Worm (Caenorhabditis elegans) whole organism, L2 larva: ENCODE measurements around the gene Y57A10C.11.

Source experiments
- C34F6.9 ChIP-seq: fragments of 150-350 bp; optimal IDR thresholded peaks from 2 replicates; lab custom pipeline; 2014; ENCODE audit warnings: missing biosample characterization, missing genetic modification characterization
- F13H6.1 ChIP-seq: sonication (generic microtip); optimal IDR thresholded peaks from 2 replicates; lab custom pipeline; 2016; ENCODE audit warnings: missing genetic modification characterization, missing compliant biosample characterization
- ZK546.5 ChIP-seq: sonication (generic microtip); optimal IDR thresholded peaks from 2 replicates; lab custom pipeline; 2017; ENCODE audit warnings: missing biosample characterization, missing genetic modification characterization
- alr-1 ChIP-seq: fragments of 150-350 bp; optimal IDR thresholded peaks from 2 replicates; lab custom pipeline; 2014; ENCODE audit warnings: missing biosample characterization, missing genetic modification characterization
- aly-2 ChIP-seq: fragments of 150-350 bp; optimal IDR thresholded peaks from 2 replicates; lab custom pipeline; 2014; ENCODE audit warnings: missing biosample characterization, missing genetic modification characterization
- ama-1 ChIP-seq: fragments of 150-350 bp; optimal IDR thresholded peaks from 2 replicates; lab custom pipeline; 2018; ENCODE audit warnings: inconsistent platforms
- ceh-16 ChIP-seq: fragments of 150-350 bp; optimal IDR thresholded peaks from 2 replicates; lab custom pipeline; 2014; ENCODE audit warnings: missing biosample characterization, missing genetic modification characterization
- ceh-82 ChIP-seq: fragments of 150-350 bp; optimal IDR thresholded peaks from 2 replicates; lab custom pipeline; 2014; ENCODE audit warnings: missing biosample characterization, missing genetic modification characterization
- crh-2 ChIP-seq: sonication (generic microtip); optimal IDR thresholded peaks from 2 replicates; lab custom pipeline; 2017; ENCODE audit warnings: missing biosample characterization, missing genetic modification characterization
- dmd-4 ChIP-seq: sonication (generic microtip); optimal IDR thresholded peaks from 2 replicates; lab custom pipeline; 2017; ENCODE audit warnings: missing biosample characterization, missing genetic modification characterization
- elt-1 ChIP-seq: fragments of 150-350 bp; optimal IDR thresholded peaks from 2 replicates; lab custom pipeline; 2014; ENCODE audit warnings: missing biosample characterization, missing genetic modification characterization
- fos-1 ChIP-seq: fragments of 150-350 bp; optimal IDR thresholded peaks from 2 replicates; lab custom pipeline; 2014; ENCODE audit warnings: missing biosample characterization, missing genetic modification characterization
- gmeb-1 ChIP-seq: fragments of 150-350 bp; optimal IDR thresholded peaks from 2 replicates; lab custom pipeline; 2014; ENCODE audit warnings: missing biosample characterization, missing genetic modification characterization
- lin-13 ChIP-seq: fragments of 150-350 bp; optimal IDR thresholded peaks from 2 replicates; lab custom pipeline; 2014; ENCODE audit warnings: missing biosample characterization, missing genetic modification reagents, missing genetic modification characterization
- lin-39 ChIP-seq: fragments of 150-350 bp; optimal IDR thresholded peaks from 2 replicates; lab custom pipeline; 2014; ENCODE audit warnings: missing biosample characterization, missing genetic modification reagents, missing genetic modification characterization
- lsy-2 ChIP-seq, 2 experiments: fragments of 150-350 bp in 1 of 2; sonication (generic microtip) in 1 of 2; optimal IDR thresholded peaks; 2 replicates each; lab custom pipeline; 2014 to 2017; ENCODE audit warnings: missing biosample characterization in 2 of 2, missing genetic modification characterization in 2 of 2
- mab-5 ChIP-seq: fragments of 150-350 bp; optimal IDR thresholded peaks from 2 replicates; lab custom pipeline; 2014; ENCODE audit warnings: missing biosample characterization, missing genetic modification characterization
- mbf-1 ChIP-seq: sonication (generic microtip); optimal IDR thresholded peaks from 2 replicates; lab custom pipeline; 2017; ENCODE audit warnings: missing biosample characterization, missing genetic modification characterization
- mdl-1 ChIP-seq, 2 experiments: fragments of 150-350 bp in 1 of 2; sonication (generic microtip) in 1 of 2; optimal IDR thresholded peaks; 2 replicates each; lab custom pipeline; 2017; ENCODE audit warnings: missing biosample characterization in 2 of 2, missing genetic modification characterization in 2 of 2
- nhr-10 ChIP-seq: sonication (generic microtip); optimal IDR thresholded peaks from 2 replicates; lab custom pipeline; 2017; ENCODE audit warnings: missing biosample characterization, missing genetic modification characterization
- nhr-11 ChIP-seq: fragments of 150-350 bp; optimal IDR thresholded peaks from 2 replicates; lab custom pipeline; 2014; ENCODE audit warnings: missing biosample characterization, missing genetic modification characterization
- nhr-129 ChIP-seq: fragments of 150-350 bp; optimal IDR thresholded peaks from 2 replicates; lab custom pipeline; 2014; ENCODE audit warnings: missing biosample characterization, missing genetic modification characterization
- nhr-21 ChIP-seq: fragments of 150-350 bp; optimal IDR thresholded peaks from 2 replicates; lab custom pipeline; 2014; ENCODE audit warnings: missing biosample characterization, missing genetic modification characterization
- nhr-25 ChIP-seq: fragments of 150-350 bp; sonication (generic microtip); optimal IDR thresholded peaks from 3 replicates; lab custom pipeline; 2014; ENCODE audit warnings: missing biosample characterization, missing genetic modification characterization
- nhr-6 ChIP-seq: fragments of 150-350 bp; optimal IDR thresholded peaks from 2 replicates; lab custom pipeline; 2014; ENCODE audit warnings: missing biosample characterization, missing genetic modification characterization
- nhr-77 ChIP-seq: fragments of 150-350 bp; optimal IDR thresholded peaks from 2 replicates; lab custom pipeline; 2014; ENCODE audit warnings: missing biosample characterization, missing genetic modification characterization
- peb-1 ChIP-seq: fragments of 150-350 bp; optimal IDR thresholded peaks from 2 replicates; lab custom pipeline; 2014; ENCODE audit warnings: missing biosample characterization, missing genetic modification characterization
- sma-3 ChIP-seq: sonication (generic microtip); optimal IDR thresholded peaks from 2 replicates; lab custom pipeline; 2016; ENCODE audit warnings: missing genetic modification reagents, missing genetic modification characterization, missing compliant biosample characterization
- sma-9 ChIP-seq, 2 experiments: fragments of 150-350 bp in 1 of 2; sonication (generic microtip) in 1 of 2; optimal IDR thresholded peaks; 2 replicates each; lab custom pipeline; 2014 to 2016; ENCODE audit warnings: missing genetic modification characterization in 2 of 2, mild to moderate bottlenecking in 1 of 2, missing biosample characterization in 1 of 2, missing compliant biosample characterization in 1 of 2, missing genetic modification reagents in 1 of 2, moderate library complexity in 1 of 2
- snpc-4 ChIP-seq: fragments of 150-350 bp; optimal IDR thresholded peaks from 2 replicates; lab custom pipeline; 2014; ENCODE audit warnings: missing biosample characterization, missing genetic modification characterization
- unc-39 ChIP-seq: fragments of 150-350 bp; optimal IDR thresholded peaks from 2 replicates; lab custom pipeline; 2014; ENCODE audit warnings: missing biosample characterization, missing genetic modification characterization
- unc-55 ChIP-seq: fragments of 150-350 bp; sonication (generic microtip); optimal IDR thresholded peaks from 3 replicates; lab custom pipeline; 2014; ENCODE audit warnings: missing biosample characterization, missing genetic modification reagents, missing genetic modification characterization
- unc-62 ChIP-seq: fragments of 150-350 bp; optimal IDR thresholded peaks from 2 replicates; lab custom pipeline; 2014; ENCODE audit warnings: missing biosample characterization, missing genetic modification reagents, missing genetic modification characterization
- zag-1 ChIP-seq: fragments of 150-350 bp; optimal IDR thresholded peaks from 2 replicates; lab custom pipeline; 2014; ENCODE audit warnings: missing biosample characterization, missing genetic modification characterization
- ztf-11 ChIP-seq: sonication (generic microtip); optimal IDR thresholded peaks from 2 replicates; lab custom pipeline; 2017; ENCODE audit warnings: missing biosample characterization, missing genetic modification characterization
- ztf-4 ChIP-seq: fragments of 150-350 bp; optimal IDR thresholded peaks from 2 replicates; lab custom pipeline; 2014; ENCODE audit warnings: missing biosample characterization, missing genetic modification characterization

Gene Y57A10C.11

ce11 chrII:12429743-12430142 is 15.0 kb upstream of the Y57A10C.11 start, which contains the start of gene Y57A10C.8:
Gene Y57A10C.8, minus strand, starts transcription at chrII:12429843.
- TF ChIP-seq nhr-11 (tag; lab: Kevin White, UChicago): no peak
- TF ChIP-seq lin-39: no peak
- TF ChIP-seq unc-39: no peak
- no peak for TF ChIP-seq ceh-82
- no peak for TF ChIP-seq fos-1 (tag; lab: Kevin White, UChicago)
- no peak for TF ChIP-seq ZK546.5
- no peak for TF ChIP-seq nhr-25
- TF ChIP-seq ama-1 (lab: Kevin White, UChicago): no peak
- TF ChIP-seq elt-1: no peak
- no peak for TF ChIP-seq nhr-77 (tag; lab: Kevin White, UChicago)
- no peak for TF ChIP-seq alr-1 (tag; lab: Kevin White, UChicago)
- no peak for TF ChIP-seq nhr-6
- no peak for TF ChIP-seq unc-62 (GFP tag; lab: Kevin White, UChicago)
- no peak for TF ChIP-seq dmd-4
- TF ChIP-seq nhr-129: no peak
- no peak for TF ChIP-seq snpc-4 (tag; lab: Kevin White, UChicago)
- TF ChIP-seq F13H6.1: no peak
- TF ChIP-seq C34F6.9 (tag; lab: Kevin White, UChicago): no peak
- TF ChIP-seq lsy-2 (tag; optimal IDR thresholded peaks at IDR 0.05; lab: Kevin White, UChicago): no peak
- TF ChIP-seq ceh-16 (tag; lab: Kevin White, UChicago): no peak
- TF ChIP-seq, all 48 proteins: peak for 0

DNA sequence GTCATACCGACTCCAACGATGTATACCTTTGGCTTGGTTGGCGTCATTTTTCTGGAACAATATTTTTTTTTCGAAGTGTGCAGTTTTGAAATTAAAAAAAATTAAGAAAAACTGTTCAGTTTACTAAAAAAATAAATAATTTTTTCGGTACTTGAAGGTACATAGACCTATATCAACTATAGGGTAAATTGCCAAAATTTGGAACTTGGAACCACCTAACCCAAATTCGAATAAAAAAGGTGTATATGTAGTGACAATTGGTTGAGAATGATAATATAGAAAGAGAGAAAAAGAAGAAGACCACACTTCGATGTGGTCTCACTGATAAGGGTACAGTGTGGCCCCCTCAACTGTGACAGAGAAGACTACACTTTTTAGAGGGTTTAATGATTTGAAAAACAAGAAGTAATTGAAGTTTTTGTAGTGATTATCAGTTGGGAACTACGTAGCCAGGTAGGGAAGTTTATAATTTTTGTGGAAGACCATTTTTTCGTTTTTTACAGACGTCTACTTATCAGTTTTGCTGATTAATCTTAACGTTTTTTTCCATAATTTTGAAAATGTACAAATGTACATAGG is 11.0 kb upstream of the Y57A10C.11 start, which contains the start of gene daf-22:
TSS of gene daf-22 (minus strand) at position 51 of the 579 bp plus-strand sequence.
- TF ChIP-seq nhr-21 (tag; lab: Kevin White, UChicago): no peak
- no peak for TF ChIP-seq elt-1
- TF ChIP-seq dmd-4: no peak
- no peak for TF ChIP-seq ceh-16 (tag; lab: Kevin White, UChicago)
- TF ChIP-seq mdl-1 (tag; optimal IDR thresholded peaks at IDR 0.05; lab: Kevin White, UChicago): no peak
- peak; percentile 59 for TF ChIP-seq crh-2
- TF ChIP-seq ztf-11 (tag; lab: Kevin White, UChicago): no peak
- no peak for TF ChIP-seq peb-1 (tag; lab: Kevin White, UChicago)
- TF ChIP-seq gmeb-1: peak; percentile 37
- peak; percentile 28 for TF ChIP-seq sma-3
- no peak for TF ChIP-seq aly-2 (tag; lab: Kevin White, UChicago)
- TF ChIP-seq ama-1 (lab: Kevin White, UChicago): no peak
- peak; percentile 57 for TF ChIP-seq sma-9 (GFP tag; optimal IDR thresholded peaks at IDR 0.05; lab: Kevin White, UChicago)
- no peak for TF ChIP-seq sma-9 (tag; optimal IDR thresholded peaks at IDR 0.05; lab: Kevin White, UChicago)
- no peak for TF ChIP-seq lsy-2 (tag; optimal IDR thresholded peaks at IDR 0.05; lab: Kevin White, UChicago)
- TF ChIP-seq nhr-25: no peak
- no peak for TF ChIP-seq unc-62 (GFP tag; lab: Kevin White, UChicago)
- TF ChIP-seq ztf-4: no peak
- TF ChIP-seq lin-13 (GFP tag; lab: Kevin White, UChicago): no peak
- TF ChIP-seq nhr-10: no peak
- TF ChIP-seq mab-5 (tag; lab: Kevin White, UChicago): no peak
- TF ChIP-seq fos-1 (tag; lab: Kevin White, UChicago): peak; percentile 65

ce11 chrII:12420486-12420885 is 5.8 kb upstream of the Y57A10C.11 start, which contains the start of gene sre-26:
Gene sre-26, minus strand, starts transcription at chrII:12420586.
- TF ChIP-seq alr-1 (tag; lab: Kevin White, UChicago) (no peak), C34F6.9 (tag; lab: Kevin White, UChicago) (no peak), nhr-10 (no peak), unc-62 (GFP tag; lab: Kevin White, UChicago) (no peak), nhr-6 (no peak), unc-55 (GFP tag; lab: Kevin White, UChicago) (no peak), mdl-1 (tag; optimal IDR thresholded peaks at IDR 0.05; lab: Kevin White, UChicago) (no peak), mbf-1 (tag; lab: Kevin White, UChicago) (no peak), nhr-11 (tag; lab: Kevin White, UChicago) (no peak)

DNA sequence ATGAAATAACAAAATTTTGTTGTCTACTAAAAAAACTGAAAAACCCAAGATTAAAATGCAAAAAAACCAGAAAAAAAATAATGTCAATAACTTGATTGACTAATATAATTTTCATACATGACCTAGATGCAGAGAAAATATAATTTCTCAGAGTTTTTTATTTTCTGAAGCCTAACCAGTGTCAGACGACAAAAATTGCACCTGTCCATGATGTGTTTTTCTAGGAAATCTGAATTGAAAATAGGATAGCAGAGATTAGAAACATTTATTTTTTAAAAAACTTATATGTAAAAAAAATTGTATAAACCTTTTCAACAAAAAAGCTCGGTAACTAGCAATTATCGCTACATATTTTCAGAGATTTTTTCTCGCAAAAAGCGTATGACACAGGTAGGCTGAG is 3.3 kb upstream of the Y57A10C.11 start:
- TF ChIP-seq sma-9 (GFP tag; optimal IDR thresholded peaks at IDR 0.05; lab: Kevin White, UChicago): peak; percentile 10
- no peak for TF ChIP-seq sma-9 (tag; optimal IDR thresholded peaks at IDR 0.05; lab: Kevin White, UChicago)
- no peak for TF ChIP-seq zag-1
